Worm (Caenorhabditis elegans) whole organism, young adult: ENCODE measurements around the gene T16H12.9.

Source experiments
- F22D6.2 ChIP-seq: sonication (generic microtip); optimal IDR thresholded peaks from 2 replicates; lab custom pipeline; 2016; ENCODE audit warnings: mild to moderate bottlenecking, missing genetic modification characterization, missing compliant biosample characterization
- F33H1.4 ChIP-seq: fragments of 200-800 bp; sonication (Bioruptor generic); IDR thresholded peaks from 2 replicates; pipeline ENCODE4 v1.3.6; 2022; ENCODE audit warnings: missing genetic modification reagents, missing genetic modification characterization, missing compliant biosample characterization
- K11D2.4 ChIP-seq: fragments of 200-800 bp; sonication (Bioruptor generic); IDR thresholded peaks from 2 replicates; pipeline ENCODE4 v1.3.6; 2022; ENCODE audit warnings: missing genetic modification reagents, missing genetic modification characterization, missing compliant biosample characterization
- K12H6.12 ChIP-seq: fragments of 200-800 bp; sonication (Bioruptor generic); optimal IDR thresholded peaks from 2 replicates; lab custom pipeline; 2018; ENCODE audit warnings: mild to moderate bottlenecking, missing genetic modification characterization, missing compliant biosample characterization
- T26A5.8 ChIP-seq: sonication (generic microtip); optimal IDR thresholded peaks from 2 replicates; lab custom pipeline; 2016; ENCODE audit warnings: missing genetic modification characterization, missing compliant biosample characterization
- Y53F4B.3 ChIP-seq: fragments of 200-800 bp; sonication (Bioruptor generic); IDR thresholded peaks from 2 replicates; pipeline ENCODE4 v1.3.6; 2022; ENCODE audit warnings: missing genetic modification reagents, missing genetic modification characterization, missing compliant biosample characterization
- ZK185.1 ChIP-seq: sonication (generic microtip); optimal IDR thresholded peaks from 2 replicates; lab custom pipeline; 2016; ENCODE audit warnings: mild to moderate bottlenecking, missing genetic modification characterization, missing compliant biosample characterization; ENCODE audit not compliant: poor library complexity, severe bottlenecking
- ama-1 ChIP-seq, 3 experiments: fragments of 150-350 bp in 1 of 3; sonication (generic microtip) in 2 of 3; optimal IDR thresholded peaks; 2 replicates each; lab custom pipeline; 2014 to 2018; ENCODE audit warnings: missing biosample characterization in 2 of 3, missing genetic modification characterization in 2 of 3, missing genetic modification reagents in 2 of 3
- ccch-3 ChIP-seq: fragments of 200-800 bp; sonication (Bioruptor generic); optimal IDR thresholded peaks from 2 replicates; lab custom pipeline; 2018; ENCODE audit warnings: mild to moderate bottlenecking, missing genetic modification characterization, missing compliant biosample characterization
- ceh-100 ChIP-seq: fragments of 200-800 bp; sonication (Bioruptor generic); IDR thresholded peaks from 2 replicates; pipeline ENCODE4 v1.3.6; 2022; ENCODE audit warnings: missing genetic modification reagents, missing genetic modification characterization, missing compliant biosample characterization
- ceh-27 ChIP-seq: fragments of 200-800 bp; sonication (Bioruptor generic); optimal IDR thresholded peaks from 2 replicates; lab custom pipeline; 2018; ENCODE audit warnings: mild to moderate bottlenecking, missing genetic modification characterization, moderate library complexity, missing compliant biosample characterization
- ceh-40 ChIP-seq: fragments of 200-800 bp; sonication (Bioruptor generic); IDR thresholded peaks from 2 replicates; pipeline ENCODE4 v1.3.6; 2022; ENCODE audit warnings: missing genetic modification characterization, missing compliant biosample characterization
- ceh-79 ChIP-seq: sonication (generic microtip); optimal IDR thresholded peaks from 2 replicates; lab custom pipeline; 2017; ENCODE audit warnings: mild to moderate bottlenecking, missing genetic modification characterization, missing compliant biosample characterization
- chd-7 ChIP-seq: sonication (generic microtip); optimal IDR thresholded peaks from 2 replicates; lab custom pipeline; 2016; ENCODE audit warnings: mild to moderate bottlenecking, missing genetic modification characterization, moderate library complexity, missing compliant biosample characterization
- dpl-1 ChIP-seq: fragments of 150-350 bp; optimal IDR thresholded peaks from 2 replicates; lab custom pipeline; 2014; ENCODE audit warnings: missing biosample characterization, missing genetic modification reagents, missing genetic modification characterization
- ets-4 ChIP-seq: fragments of 200-800 bp; sonication (Bioruptor generic); optimal IDR thresholded peaks from 2 replicates; lab custom pipeline; 2018; ENCODE audit warnings: mild to moderate bottlenecking, missing genetic modification characterization, missing compliant biosample characterization
- him-1 ChIP-seq: sonication (generic microtip); optimal IDR thresholded peaks from 2 replicates; lab custom pipeline; 2016; ENCODE audit warnings: missing genotype, missing genetic modification reagents, missing genetic modification characterization, missing compliant biosample characterization
- hmg-20 ChIP-seq: fragments of 200-800 bp; sonication (Bioruptor generic); IDR thresholded peaks from 2 replicates; pipeline ENCODE4 v1.3.6; 2022; ENCODE audit warnings: missing genetic modification reagents, missing genetic modification characterization, missing compliant biosample characterization
- let-526 ChIP-seq: fragments of 200-800 bp; sonication (Bioruptor generic); IDR thresholded peaks from 2 replicates; pipeline ENCODE4 v1.3.6; 2022; ENCODE audit warnings: missing genetic modification reagents, missing genetic modification characterization, missing compliant biosample characterization
- let-607 ChIP-seq, 2 experiments: fragments of 200-800 bp in 1 of 2; sonication (Bioruptor generic) in 1 of 2; sonication (generic microtip) in 1 of 2; optimal IDR thresholded peaks; 2 replicates each; lab custom pipeline; 2016 to 2018; ENCODE audit warnings: mild to moderate bottlenecking in 2 of 2, missing compliant biosample characterization in 2 of 2, missing genetic modification characterization in 2 of 2, moderate library complexity in 2 of 2, missing genotype in 1 of 2
- lin-26 ChIP-seq: fragments of 200-800 bp; sonication (Bioruptor generic); IDR thresholded peaks from 2 replicates; pipeline ENCODE4 v1.3.6; 2022; ENCODE audit warnings: missing genetic modification reagents, missing genetic modification characterization, missing compliant biosample characterization
- lin-35 ChIP-seq, 3 experiments: fragments of 150-350 bp in 2 of 3; sonication (generic microtip) in 1 of 3; optimal IDR thresholded peaks; 2 replicates each; lab custom pipeline; 2014 to 2018; ENCODE audit warnings: missing biosample characterization in 3 of 3, missing genetic modification characterization in 3 of 3, missing genetic modification reagents in 3 of 3
- lin-54 ChIP-seq: fragments of 200-800 bp; sonication (Bioruptor generic); optimal IDR thresholded peaks from 2 replicates; lab custom pipeline; 2018; ENCODE audit warnings: mild to moderate bottlenecking, missing genetic modification characterization, missing compliant biosample characterization
- mcd-1 ChIP-seq: fragments of 200-800 bp; sonication (Bioruptor generic); IDR thresholded peaks from 2 replicates; pipeline ENCODE4 v1.3.6; 2022; ENCODE audit warnings: missing genetic modification reagents, missing genetic modification characterization, missing compliant biosample characterization
- mel-28 ChIP-seq: sonication (generic microtip); optimal IDR thresholded peaks from 2 replicates; lab custom pipeline; 2016; ENCODE audit warnings: borderline replicate concordance, mild to moderate bottlenecking, missing genetic modification characterization, missing compliant biosample characterization
- nfya-2 ChIP-seq: fragments of 200-800 bp; sonication (Bioruptor generic); IDR thresholded peaks from 2 replicates; pipeline ENCODE4 v1.3.6; 2022; ENCODE audit warnings: missing genetic modification reagents, missing genetic modification characterization, missing compliant biosample characterization
- nhr-80 ChIP-seq: sonication (generic microtip); optimal IDR thresholded peaks from 2 replicates; lab custom pipeline; 2016; ENCODE audit warnings: missing genetic modification characterization, missing compliant biosample characterization
- pbrm-1 ChIP-seq: fragments of 200-800 bp; sonication (Bioruptor generic); IDR thresholded peaks from 2 replicates; pipeline ENCODE4 v1.3.6; 2022; ENCODE audit warnings: missing genetic modification reagents, missing genetic modification characterization, missing compliant biosample characterization
- rec-8 ChIP-seq, 2 experiments: sonication (generic microtip); optimal IDR thresholded peaks; 2 replicates each; lab custom pipeline; 2016; ENCODE audit warnings: mild to moderate bottlenecking in 2 of 2, missing genetic modification characterization in 2 of 2, missing genetic modification reagents in 2 of 2, missing genotype in 2 of 2, missing biosample characterization in 1 of 2, missing compliant biosample characterization in 1 of 2, moderate library complexity in 1 of 2
- repo-1 ChIP-seq: sonication (generic microtip); optimal IDR thresholded peaks from 2 replicates; lab custom pipeline; 2017; ENCODE audit warnings: mild to moderate bottlenecking, missing genetic modification characterization, missing compliant biosample characterization
- rpc-1 ChIP-seq, 2 experiments: fragments of 150-350 bp in 1 of 2; sonication (generic microtip) in 1 of 2; optimal IDR thresholded peaks; 2 replicates each; lab custom pipeline; 2014 to 2018; ENCODE audit warnings: missing biosample characterization in 1 of 2, missing genetic modification characterization in 1 of 2, missing genetic modification reagents in 1 of 2, missing genotype in 1 of 2
- snpc-1.3 ChIP-seq: sonication (generic microtip); optimal IDR thresholded peaks from 2 replicates; lab custom pipeline; 2017; ENCODE audit warnings: missing genetic modification characterization, mild to moderate bottlenecking, missing compliant biosample characterization, antibody characterized with exemption, moderate library complexity, missing genotype, missing genetic modification reagents; ENCODE audit not compliant: insufficient read depth
- snpc-3.4 ChIP-seq: sonication (generic microtip); optimal IDR thresholded peaks from 2 replicates; lab custom pipeline; 2017; ENCODE audit warnings: missing genetic modification characterization, mild to moderate bottlenecking, missing compliant biosample characterization, antibody characterized with exemption, moderate library complexity, missing genotype, missing genetic modification reagents
- snpc-4 ChIP-seq, 5 experiments: fragments of 150-350 bp in 1 of 5; sonication (generic microtip) in 4 of 5; optimal IDR thresholded peaks; 2 replicates each; lab custom pipeline; 2014 to 2018; ENCODE audit warnings: missing genetic modification characterization in 5 of 5, missing biosample characterization in 3 of 5, antibody characterized with exemption in 2 of 5, mild to moderate bottlenecking in 2 of 5, missing compliant biosample characterization in 2 of 5, missing genotype in 2 of 5, moderate library complexity in 2 of 5, missing genetic modification reagents in 1 of 5
- sptf-2 ChIP-seq: fragments of 200-800 bp; sonication (Bioruptor generic); optimal IDR thresholded peaks from 2 replicates; lab custom pipeline; 2018; ENCODE audit warnings: mild to moderate bottlenecking, missing genetic modification characterization, missing compliant biosample characterization
- tbp1 ChIP-seq: fragments of 200-800 bp; sonication (Bioruptor generic); optimal IDR thresholded peaks from 2 replicates; lab custom pipeline; 2018; ENCODE audit warnings: mild to moderate bottlenecking, missing genetic modification characterization, missing compliant biosample characterization
- ztf-6 ChIP-seq: fragments of 200-800 bp; sonication (Bioruptor generic); IDR thresholded peaks from 2 replicates; pipeline ENCODE4 v1.3.6; 2022; ENCODE audit warnings: missing genetic modification reagents, missing genetic modification characterization, missing compliant biosample characterization

Gene T16H12.9

DNA sequence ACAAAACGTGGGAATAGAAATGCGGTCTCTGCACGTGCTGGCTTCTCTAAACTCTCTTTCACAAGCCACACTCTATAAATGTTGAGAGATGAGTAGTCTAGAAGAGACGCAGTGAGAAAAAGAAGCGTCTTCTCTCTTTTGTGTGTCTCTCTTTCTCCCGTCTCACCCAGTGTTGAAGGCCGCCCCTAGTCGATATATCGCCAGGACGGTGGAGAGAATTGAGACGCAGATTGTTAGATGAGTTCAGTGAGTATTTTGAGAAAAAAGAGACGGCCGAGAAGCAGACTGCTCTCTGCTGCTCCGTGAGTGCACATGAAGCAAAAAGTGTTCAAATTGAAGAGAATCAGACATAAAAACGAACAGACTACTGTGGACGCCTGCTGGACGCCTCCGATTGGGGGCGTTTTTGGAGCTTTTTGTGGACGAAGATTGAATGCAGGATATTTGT is 12.5 kb upstream of the T16H12.9 start (continued):
- TF ChIP-seq ceh-27 (GFP tag; lab: Kevin White, UChicago) = peak; percentile 82
- TF ChIP-seq mcd-1 (GFP tag; lab: Robert Waterston, UW) = peak; percentile 73
- no peak for TF ChIP-seq snpc-4 (GFP tag; optimal IDR thresholded peaks at IDR 0.05; lab: Kevin White, UChicago)
- peak in 3 of 4 experiments; percentile 24 to 48 (median 32) for TF ChIP-seq snpc-4 (tag; optimal IDR thresholded peaks at IDR 0.05; lab: Kevin White, UChicago)
- peak; percentile 33 for TF ChIP-seq ZK185.1 (tag; lab: Kevin White, UChicago)
- peak; percentile 60; the same call in 1 of the 2 replicates for TF ChIP-seq pbrm-1 (GFP tag; lab: Robert Waterston, UW)
- peak; percentile 66 for TF ChIP-seq lin-54 (GFP tag; lab: Kevin White, UChicago)
- TF ChIP-seq lin-26 = peak; percentile 61; the same call in 1 of the 2 replicates
- TF ChIP-seq K11D2.4 = peak; percentile 53; the same call in 1 of the 2 replicates
- peak in 1 of 2 experiments; percentile 64 for TF ChIP-seq let-607 (tag; optimal IDR thresholded peaks at IDR 0.05; lab: Kevin White, UChicago)
- TF ChIP-seq tbp1 (GFP tag; lab: Kevin White, UChicago) = peak; percentile 45
- no peak for TF ChIP-seq mel-28 (tag; lab: Kevin White, UChicago)
- TF ChIP-seq repo-1 = peak; percentile 40
- TF ChIP-seq dpl-1 (GFP tag; lab: Kevin White, UChicago) = no peak
- peak in 1 of 3 experiments; percentile 77 for TF ChIP-seq lin-35 (GFP tag; optimal IDR thresholded peaks at IDR 0.05; lab: Kevin White, UChicago)
- TF ChIP-seq snpc-1.3 (tag; lab: Kevin White, UChicago) = no peak
- TF ChIP-seq K12H6.12 (tag; lab: Kevin White, UChicago) = peak; percentile 92

DNA sequence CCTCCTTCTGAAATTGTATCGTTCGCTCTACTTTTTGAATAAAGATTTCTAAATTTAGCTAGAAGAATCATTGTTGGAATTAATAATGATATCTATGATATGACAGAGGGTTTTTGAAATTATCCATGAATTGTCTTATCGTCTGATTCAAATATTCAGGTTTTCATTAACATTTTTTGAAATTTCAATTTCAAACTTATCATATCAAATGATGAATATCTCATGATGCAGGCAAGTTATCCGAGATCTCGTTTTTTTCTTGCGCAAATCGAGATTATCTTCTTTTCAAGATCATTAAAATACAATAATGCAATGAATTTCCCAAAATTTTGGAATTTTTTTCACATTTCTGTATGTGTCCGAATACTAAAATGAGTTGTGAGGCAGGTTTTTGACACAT is 11.1 kb upstream of the T16H12.9 start, which contains the start of gene spop-1:
Gene spop-1, minus strand, starts transcription at position 101 of the 400 bp plus-strand sequence.
- TF ChIP-seq Y53F4B.3 (GFP tag; lab: Robert Waterston, UW) (no peak), ama-1 (optimal IDR thresholded peaks at IDR 0.05; lab: Kevin White, UChicago) (no peak), ama-1 (GFP tag; optimal IDR thresholded peaks at IDR 0.05; lab: Kevin White, UChicago) (no peak), snpc-3.4 (tag; lab: Kevin White, UChicago) (no peak), F33H1.4 (GFP tag; lab: Robert Waterston, UW) (no peak), mel-28 (tag; lab: Kevin White, UChicago) (no peak), dpl-1 (GFP tag; lab: Kevin White, UChicago) (no peak), F22D6.2 (no peak), T26A5.8 (no peak), snpc-1.3 (tag; lab: Kevin White, UChicago) (no peak), ceh-40 (GFP tag; lab: Robert Waterston, UW) (no peak), ztf-6 (GFP tag; lab: Robert Waterston, UW) (no peak), ceh-100 (GFP tag; lab: Robert Waterston, UW) (no peak), hmg-20 (no peak), nfya-2 (GFP tag; lab: Robert Waterston, UW) (no peak), rpc-1 (optimal IDR thresholded peaks at IDR 0.05; lab: Kevin White, UChicago) (no peak), rpc-1 (tag; optimal IDR thresholded peaks at IDR 0.05; lab: Kevin White, UChicago) (no peak)

ce11 chrIII:10101352-10101751 is 7.7 kb upstream of the T16H12.9 start, which contains the start of gene kel-10:
Gene kel-10 (minus strand): TSS chrIII:10101452.
- TF ChIP-seq ccch-3 (no peak), K11D2.4 (no peak), ceh-27 (GFP tag; lab: Kevin White, UChicago) (no peak), ets-4 (GFP tag; lab: Kevin White, UChicago) (no peak), sptf-2 (GFP tag; lab: Kevin White, UChicago) (no peak), him-1 (no peak), rec-8 (tag; optimal IDR thresholded peaks at IDR 0.05; lab: Kevin White, UChicago) (no peak), chd-7 (no peak), nhr-80 (no peak), ceh-79 (no peak), let-526 (GFP tag; lab: Robert Waterston, UW) (no peak)
